Worm (Caenorhabditis elegans) whole organism, late embryonic: ENCODE results near the gene F38H4.3.
A peak's percentile ranks its signal among the peaks of the same experiment; 100 is the strongest.

Experiments used
- C38D4.7 ChIP-seq: fragments of 200-800 bp; sonication (Bioruptor generic); optimal IDR thresholded peaks from 2 replicates; lab custom pipeline; 2018; ENCODE audit warnings: mild to moderate bottlenecking, missing genetic modification characterization, moderate library complexity, missing compliant biosample characterization
- F13H6.1 ChIP-seq: sonication (generic microtip); optimal IDR thresholded peaks from 2 replicates; lab custom pipeline; 2016; ENCODE audit warnings: missing genetic modification characterization, missing compliant biosample characterization
- K02D7.2 ChIP-seq: sonication (generic microtip); optimal IDR thresholded peaks from 2 replicates; lab custom pipeline; 2017; ENCODE audit warnings: mild to moderate bottlenecking, missing genetic modification characterization, missing compliant biosample characterization
- K09A11.1 ChIP-seq: sonication (generic microtip); optimal IDR thresholded peaks from 2 replicates; lab custom pipeline; 2017; ENCODE audit warnings: antibody characterized with exemption, mild to moderate bottlenecking, missing genetic modification characterization, missing compliant biosample characterization; ENCODE audit not compliant: insufficient read depth
- T23F11.4 ChIP-seq: fragments of 200-800 bp; sonication (Bioruptor generic); optimal IDR thresholded peaks from 2 replicates; lab custom pipeline; 2018; ENCODE audit warnings: mild to moderate bottlenecking, missing genetic modification characterization, missing compliant biosample characterization
- ahr-1 ChIP-seq: sonication (generic microtip); optimal IDR thresholded peaks from 2 replicates; lab custom pipeline; 2016; ENCODE audit warnings: missing genetic modification characterization, missing compliant biosample characterization
- ama-1 ChIP-seq: fragments of 150-350 bp; optimal IDR thresholded peaks from 2 replicates; lab custom pipeline; 2014
- ceh-19 ChIP-seq: fragments of 200-800 bp; sonication (Bioruptor generic); optimal IDR thresholded peaks from 2 replicates; lab custom pipeline; 2018; ENCODE audit warnings: mild to moderate bottlenecking, missing genetic modification characterization, missing compliant biosample characterization
- ceh-22 ChIP-seq: sonication (generic microtip); optimal IDR thresholded peaks from 2 replicates; lab custom pipeline; 2017; ENCODE audit warnings: missing biosample characterization, missing genetic modification characterization
- ceh-31 ChIP-seq: sonication (generic microtip); optimal IDR thresholded peaks from 2 replicates; lab custom pipeline; 2016; ENCODE audit warnings: missing genetic modification characterization, missing compliant biosample characterization
- ceh-45 ChIP-seq: fragments of 200-800 bp; sonication (Bioruptor generic); IDR thresholded peaks from 2 replicates; pipeline ENCODE4 v1.3.6; 2022; ENCODE audit warnings: missing genetic modification reagents, missing genetic modification characterization, missing compliant biosample characterization
- ceh-48 ChIP-seq: sonication (generic microtip); optimal IDR thresholded peaks from 2 replicates; lab custom pipeline; 2016; ENCODE audit warnings: missing genetic modification characterization, inconsistent platforms, missing compliant biosample characterization
- dmd-4 ChIP-seq: sonication (generic microtip); optimal IDR thresholded peaks from 2 replicates; lab custom pipeline; 2016; ENCODE audit warnings: borderline replicate concordance, missing genetic modification characterization, missing compliant biosample characterization
- dve-1 ChIP-seq: sonication (generic microtip); optimal IDR thresholded peaks from 2 replicates; lab custom pipeline; 2017; ENCODE audit warnings: antibody characterized with exemption, mild to moderate bottlenecking, missing genetic modification characterization, missing compliant biosample characterization
- fax-1 ChIP-seq: sonication (generic microtip); optimal IDR thresholded peaks from 2 replicates; lab custom pipeline; 2016; ENCODE audit warnings: missing genotype, missing genetic modification characterization, missing compliant biosample characterization
- fkh-6 ChIP-seq: sonication (generic microtip); optimal IDR thresholded peaks from 2 replicates; lab custom pipeline; 2016; ENCODE audit warnings: missing genetic modification characterization, missing compliant biosample characterization
- gmeb-2 ChIP-seq: sonication (generic microtip); optimal IDR thresholded peaks from 2 replicates; lab custom pipeline; 2016; ENCODE audit warnings: missing genetic modification characterization, inconsistent platforms, missing compliant biosample characterization
- hlh-6 ChIP-seq: sonication (generic microtip); optimal IDR thresholded peaks from 2 replicates; lab custom pipeline; 2016; ENCODE audit warnings: missing genotype, missing genetic modification characterization, missing compliant biosample characterization
- hlh-8 ChIP-seq: sonication (generic microtip); optimal IDR thresholded peaks from 2 replicates; lab custom pipeline; 2016; ENCODE audit warnings: missing genotype, missing genetic modification characterization, missing compliant biosample characterization
- lim-6 ChIP-seq: sonication (generic microtip); optimal IDR thresholded peaks from 2 replicates; lab custom pipeline; 2016; ENCODE audit warnings: missing genetic modification characterization, missing compliant biosample characterization
- madf-2 ChIP-seq: sonication (generic microtip); optimal IDR thresholded peaks from 2 replicates; lab custom pipeline; 2017; ENCODE audit warnings: missing genetic modification characterization, missing compliant biosample characterization
- npax-4 ChIP-seq: sonication (generic microtip); optimal IDR thresholded peaks from 2 replicates; lab custom pipeline; 2016; ENCODE audit warnings: missing genetic modification characterization, missing compliant biosample characterization
- pat-9 ChIP-seq: fragments of 200-800 bp; sonication (Bioruptor generic); optimal IDR thresholded peaks from 2 replicates; lab custom pipeline; 2018; ENCODE audit warnings: mild to moderate bottlenecking, missing genetic modification characterization, moderate library complexity, missing compliant biosample characterization
- pax-1 ChIP-seq: fragments of 150-350 bp; optimal IDR thresholded peaks from 2 replicates; lab custom pipeline; 2014; ENCODE audit warnings: missing biosample characterization, missing genetic modification characterization
- pha-2 ChIP-seq: sonication (generic microtip); optimal IDR thresholded peaks from 2 replicates; lab custom pipeline; 2017; ENCODE audit warnings: mild to moderate bottlenecking, missing genetic modification characterization, missing compliant biosample characterization
- pha-4 ChIP-seq: fragments of 150-350 bp; optimal IDR thresholded peaks from 2 replicates; lab custom pipeline; 2018; ENCODE audit warnings: missing biosample characterization, missing genetic modification reagents, missing genetic modification characterization
- pqm-1 ChIP-seq: sonication (generic microtip); optimal IDR thresholded peaks from 2 replicates; lab custom pipeline; 2016; ENCODE audit warnings: missing genetic modification characterization, missing compliant biosample characterization
- sdc-2 ChIP-seq: sonication (generic microtip); optimal IDR thresholded peaks from 2 replicates; lab custom pipeline; 2016; ENCODE audit warnings: missing genotype, missing genetic modification characterization, missing compliant biosample characterization
- sox-2 ChIP-seq: fragments of 200-800 bp; sonication (Bioruptor generic); IDR thresholded peaks from 2 replicates; pipeline ENCODE4 v1.3.6; 2022; ENCODE audit warnings: missing genetic modification reagents, missing genetic modification characterization, missing compliant biosample characterization
- sox-4 ChIP-seq: sonication (generic microtip); optimal IDR thresholded peaks from 2 replicates; lab custom pipeline; 2017; ENCODE audit warnings: mild to moderate bottlenecking, missing genetic modification characterization, inconsistent platforms, missing compliant biosample characterization
- tbx-7 ChIP-seq: sonication (generic microtip); optimal IDR thresholded peaks from 2 replicates; lab custom pipeline; 2016; ENCODE audit warnings: missing genotype, missing genetic modification characterization, missing compliant biosample characterization
- ttx-3 ChIP-seq: sonication (generic microtip); optimal IDR thresholded peaks from 2 replicates; lab custom pipeline; 2016; ENCODE audit warnings: missing genetic modification reagents, missing genetic modification characterization, missing compliant biosample characterization
- unc-42 ChIP-seq: sonication (generic microtip); optimal IDR thresholded peaks from 2 replicates; lab custom pipeline; 2016; ENCODE audit warnings: missing genotype, missing genetic modification characterization, missing compliant biosample characterization
- unc-55 ChIP-seq: sonication (generic microtip); optimal IDR thresholded peaks from 2 replicates; lab custom pipeline; 2017; ENCODE audit warnings: missing biosample characterization, missing genetic modification reagents, missing genetic modification characterization
- unc-86 ChIP-seq: sonication (generic microtip); optimal IDR thresholded peaks from 2 replicates; lab custom pipeline; 2016; ENCODE audit warnings: missing genetic modification characterization, missing compliant biosample characterization
- ztf-16 ChIP-seq: sonication (generic microtip); optimal IDR thresholded peaks from 2 replicates; lab custom pipeline; 2017; ENCODE audit warnings: missing genetic modification characterization, missing compliant biosample characterization

Gene F38H4.3

DNA sequence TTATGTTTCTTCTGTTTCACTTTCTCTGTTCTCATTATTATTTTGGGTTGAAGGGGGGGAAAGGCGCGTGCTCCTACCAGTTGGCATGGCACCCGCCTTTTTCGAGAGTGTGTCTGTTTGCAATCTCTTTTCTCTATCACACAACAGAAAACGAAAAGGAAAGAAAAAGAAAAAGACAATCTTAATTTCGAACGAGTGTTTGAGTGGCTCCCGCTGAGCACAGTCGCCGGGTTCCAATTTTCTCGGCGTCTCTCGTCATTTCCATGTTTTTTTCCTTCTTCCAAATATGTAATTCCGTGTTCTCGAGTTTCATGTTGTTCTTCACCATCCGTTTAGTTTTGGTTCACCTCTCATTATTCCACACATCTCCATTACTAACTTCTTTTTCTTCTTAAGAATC is at the start of gene F38H4.3:
Gene F38H4.3 (plus strand): TSS at position 301 of the 400 bp plus-strand sequence.
- TF ChIP-seq pqm-1 (tag; lab: Kevin White, UChicago) (no peak), T23F11.4 (GFP tag; lab: Kevin White, UChicago) (no peak), ceh-31 (tag; lab: Kevin White, UChicago) (no peak), fax-1 (no peak), ttx-3 (no peak), K09A11.1 (tag; lab: Kevin White, UChicago) (no peak), ceh-19 (GFP tag; lab: Kevin White, UChicago) (no peak), hlh-6 (tag; lab: Kevin White, UChicago) (no peak), K02D7.2 (no peak)

DNA sequence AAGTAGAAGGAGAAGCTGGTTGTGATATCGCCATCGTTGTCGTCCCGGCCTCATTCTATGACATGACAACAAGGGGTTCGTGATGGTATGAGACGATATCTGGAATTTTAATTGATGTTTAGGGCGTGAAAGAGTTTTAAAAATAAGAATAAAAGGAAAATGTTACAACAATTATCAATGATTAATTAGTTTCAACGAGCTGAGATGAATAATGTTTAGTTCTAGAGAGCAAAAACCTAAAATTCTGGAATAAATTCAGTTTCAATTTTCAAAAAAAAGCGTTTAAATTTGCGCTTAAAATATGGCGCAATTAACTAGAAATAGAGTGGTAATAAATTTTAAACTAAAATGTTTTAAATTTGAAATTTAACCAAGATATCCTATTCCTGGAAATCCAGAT is 49.7 kb upstream of the F38H4.3 start, which contains the start of gene H01G02.3:
Gene H01G02.3 (minus strand): TSS at position 101 of the 400 bp plus-strand sequence.
- TF ChIP-seq C38D4.7 (GFP tag; lab: Kevin White, UChicago) (no peak), ama-1 (lab: Kevin White, UChicago) (no peak), hlh-6 (tag; lab: Kevin White, UChicago) (no peak), K09A11.1 (tag; lab: Kevin White, UChicago) (no peak), gmeb-2 (no peak), T23F11.4 (GFP tag; lab: Kevin White, UChicago) (no peak), ceh-45 (GFP tag; lab: Robert Waterston, UW) (no peak), pqm-1 (tag; lab: Kevin White, UChicago) (no peak), pax-1 (no peak), pha-4 (no peak), npax-4 (tag; lab: Kevin White, UChicago) (no peak), sox-4 (tag; lab: Kevin White, UChicago) (no peak), pha-2 (no peak), ahr-1 (tag; lab: Kevin White, UChicago) (no peak), madf-2 (tag; lab: Kevin White, UChicago) (no peak), pat-9 (no peak), F13H6.1 (tag; lab: Kevin White, UChicago) (no peak), tbx-7 (no peak)
- TF ChIP-seq, all 69 proteins: peak for 0

DNA sequence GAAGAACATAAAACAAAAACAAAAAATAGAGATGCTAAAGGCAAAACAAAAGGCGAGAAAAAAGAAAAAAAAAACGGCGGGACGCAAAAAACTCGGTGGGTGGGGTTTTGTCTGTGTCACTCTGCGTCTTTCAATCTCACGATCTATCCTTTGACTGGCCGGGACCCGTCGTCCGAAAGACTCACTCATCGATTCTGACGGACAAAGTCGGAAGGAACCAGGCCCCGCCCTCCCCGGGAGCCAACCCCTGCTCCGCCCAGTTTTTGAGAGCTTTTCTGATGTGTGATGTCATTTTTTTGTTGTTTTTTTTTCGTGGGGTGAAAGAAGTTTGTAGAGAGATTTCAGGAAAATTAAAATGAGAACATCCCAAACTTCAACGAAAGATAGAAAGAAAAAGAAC is 49.1 kb upstream of the F38H4.3 start:
- TF ChIP-seq ceh-48 (no peak), ztf-16 (no peak), K09A11.1 (tag; lab: Kevin White, UChicago) (no peak), dmd-4 (tag; lab: Kevin White, UChicago) (no peak), pat-9 (no peak), npax-4 (tag; lab: Kevin White, UChicago) (no peak), pqm-1 (tag; lab: Kevin White, UChicago) (no peak), T23F11.4 (GFP tag; lab: Kevin White, UChicago) (no peak), F13H6.1 (tag; lab: Kevin White, UChicago) (no peak), unc-86 (tag; lab: Kevin White, UChicago) (no peak), unc-55 (GFP tag; lab: Kevin White, UChicago) (no peak), fax-1 (no peak), sox-2 (GFP tag; lab: Robert Waterston, UW) (no peak), hlh-8 (tag; lab: Kevin White, UChicago) (no peak), ceh-22 (tag; lab: Kevin White, UChicago) (no peak), dve-1 (tag; lab: Kevin White, UChicago) (no peak), ahr-1 (tag; lab: Kevin White, UChicago) (no peak), K02D7.2 (no peak)

ce11 chrIV:11795964-11796363 is 46.3 kb upstream of the F38H4.3 start:
- TF ChIP-seq pat-9 (no peak), fkh-6 (tag; lab: Kevin White, UChicago) (no peak), sdc-2 (tag; lab: Kevin White, UChicago) (no peak), unc-42 (peak; percentile 22), lim-6 (tag; lab: Kevin White, UChicago) (no peak), ztf-16 (no peak), T23F11.4 (GFP tag; lab: Kevin White, UChicago) (no peak)
